Worm (Caenorhabditis elegans) whole organism, L1 larva: ENCODE measurements around the gene F59B2.8.

Experiments
- rnt-1 ChIP-seq: sonication (generic microtip); optimal IDR thresholded peaks from 2 replicates; lab custom pipeline; 2016; ENCODE audit warnings: mild to moderate bottlenecking, missing genetic modification characterization, moderate library complexity, missing compliant biosample characterization
- snpc-4 ChIP-seq: fragments of 150-350 bp; optimal IDR thresholded peaks from 2 replicates; lab custom pipeline; 2014; ENCODE audit warnings: missing biosample characterization, missing genetic modification characterization

- TF ChIP-seq snpc-4 (tag; lab: Kevin White, UChicago) = no peak
- no peak for TF ChIP-seq rnt-1 (tag; lab: Kevin White, UChicago)
Measured at ce11 chrIII:9001899-9002298, 8.1 kb downstream of the F59B2.8 start, which contains the start of gene rpn-6.2.
